Worm (Caenorhabditis elegans) whole organism, L1 larva: ENCODE data around the gene srbc-31.

ENCODE experiments used
- elt-3 ChIP-seq, 6 experiments: fragments of 150-350 bp in 1 of 6; sonication (generic microtip); optimal IDR thresholded peaks; 2 replicates each; lab custom pipeline; 2017 to 2018; ENCODE audit warnings: missing biosample characterization in 6 of 6, missing genetic modification characterization in 6 of 6, inconsistent platforms in 1 of 6
- lin-15B ChIP-seq: fragments of 150-350 bp; sonication (generic microtip); optimal IDR thresholded peaks from 3 replicates; lab custom pipeline; 2014; ENCODE audit warnings: missing biosample characterization, missing genetic modification characterization
- mep-1 ChIP-seq: fragments of 150-350 bp; optimal IDR thresholded peaks from 2 replicates; lab custom pipeline; 2014; ENCODE audit warnings: missing biosample characterization, missing genetic modification characterization

ce11 chrV:3517889-3518288, 40.5 kb upstream of the srbc-31 start, which contains the start of gene str-227:
- TF ChIP-seq elt-3 (tag; optimal IDR thresholded peaks at IDR 0.05; lab: Kevin White, UChicago), result no peak
- no peak for TF ChIP-seq lin-15B (tag; lab: Kevin White, UChicago)
- TF ChIP-seq mep-1 (tag; lab: Kevin White, UChicago), result no peak
